Worm (Caenorhabditis elegans) whole organism, L4 larva: Measurements from ENCODE around the gene nfm-1.
A peak's percentile ranks its signal among the peaks of the same experiment; 100 is the strongest.

Experiments used
- T20F7.1 ChIP-seq: fragments of 200-800 bp; sonication (Bioruptor generic); optimal IDR thresholded peaks from 2 replicates; lab custom pipeline; 2018; ENCODE audit warnings: mild to moderate bottlenecking, missing genetic modification characterization, missing compliant biosample characterization
- ZK337.2 ChIP-seq: fragments of 200-800 bp; sonication (Bioruptor generic); IDR thresholded peaks from 2 replicates; pipeline ENCODE4 v1.3.6; 2022; ENCODE audit warnings: missing genetic modification reagents, missing genetic modification characterization, missing compliant biosample characterization
- aha-1 ChIP-seq: fragments of 150-350 bp; peaks from one replicate; lab custom pipeline; 2014; ENCODE audit warnings: missing biosample characterization, missing genetic modification characterization
- ceh-20 ChIP-seq: fragments of 200-800 bp; sonication (Bioruptor generic); IDR thresholded peaks from 2 replicates; pipeline ENCODE4 v1.3.6; 2022; ENCODE audit warnings: missing genetic modification reagents, missing genetic modification characterization, missing compliant biosample characterization
- ceh-28 ChIP-seq: fragments of 150-350 bp; optimal IDR thresholded peaks from 2 replicates; lab custom pipeline; 2014; ENCODE audit warnings: missing biosample characterization, missing genetic modification reagents, missing genetic modification characterization
- ceh-82 ChIP-seq: sonication (generic microtip); optimal IDR thresholded peaks from 2 replicates; lab custom pipeline; 2017; ENCODE audit warnings: missing biosample characterization, missing genetic modification characterization
- cey-2 ChIP-seq: sonication (generic microtip); optimal IDR thresholded peaks from 3 replicates; lab custom pipeline; 2017; ENCODE audit warnings: missing genetic modification characterization, mild to moderate bottlenecking, missing compliant biosample characterization, antibody characterized with exemption, borderline replicate concordance; ENCODE audit not compliant: insufficient read depth
- daf-16 ChIP-seq, 3 experiments: sonication (generic microtip); optimal IDR thresholded peaks; 2 replicates each; lab custom pipeline; 2016 to 2017; ENCODE audit warnings: missing genetic modification characterization in 3 of 3, missing genetic modification reagents in 3 of 3, mild to moderate bottlenecking in 2 of 3, missing compliant biosample characterization in 2 of 3, missing biosample characterization in 1 of 3, moderate library complexity in 1 of 3
- daf-8 ChIP-seq: fragments of 200-800 bp; sonication (Bioruptor generic); IDR thresholded peaks from 2 replicates; pipeline ENCODE4 v1.3.6; 2022; ENCODE audit warnings: missing genetic modification characterization, missing compliant biosample characterization
- dmd-6 ChIP-seq: fragments of 200-800 bp; sonication (Bioruptor generic); IDR thresholded peaks from 2 replicates; pipeline ENCODE4 v1.3.6; 2022; ENCODE audit warnings: missing genetic modification reagents, missing genetic modification characterization, missing compliant biosample characterization
- dmd-9 ChIP-seq: fragments of 200-800 bp; sonication (Bioruptor generic); IDR thresholded peaks from 2 replicates; pipeline ENCODE4 v1.3.6; 2022; ENCODE audit warnings: missing genetic modification reagents, missing genetic modification characterization, missing compliant biosample characterization
- dve-1 ChIP-seq: sonication (generic microtip); optimal IDR thresholded peaks from 2 replicates; lab custom pipeline; 2017; ENCODE audit warnings: antibody characterized with exemption, mild to moderate bottlenecking, missing genetic modification characterization, missing compliant biosample characterization; ENCODE audit not compliant: insufficient read depth
- fkh-10 ChIP-seq: fragments of 150-350 bp; optimal IDR thresholded peaks from 2 replicates; lab custom pipeline; 2014; ENCODE audit warnings: missing biosample characterization, missing genetic modification reagents, missing genetic modification characterization
- fos-1 ChIP-seq: fragments of 150-350 bp; optimal IDR thresholded peaks from 2 replicates; lab custom pipeline; 2014; ENCODE audit warnings: missing biosample characterization, missing genetic modification characterization
- gei-8 ChIP-seq: fragments of 200-800 bp; sonication (Bioruptor generic); optimal IDR thresholded peaks from 2 replicates; lab custom pipeline; 2018; ENCODE audit warnings: mild to moderate bottlenecking, missing genetic modification characterization, missing compliant biosample characterization
- hif-1 ChIP-seq, 2 experiments: sonication (generic microtip); optimal IDR thresholded peaks; 2 replicates each; lab custom pipeline; 2016 to 2017; ENCODE audit warnings: missing compliant biosample characterization in 2 of 2, missing genetic modification characterization in 2 of 2, missing genetic modification reagents in 2 of 2, missing genotype in 2 of 2, mild to moderate bottlenecking in 1 of 2
- hlh-11 ChIP-seq: fragments of 200-800 bp; sonication (Bioruptor generic); optimal IDR thresholded peaks from 2 replicates; lab custom pipeline; 2018; ENCODE audit warnings: mild to moderate bottlenecking, missing genetic modification characterization, missing compliant biosample characterization
- hlh-30 ChIP-seq: sonication (generic microtip); optimal IDR thresholded peaks from 2 replicates; lab custom pipeline; 2017; ENCODE audit warnings: antibody characterized with exemption, mild to moderate bottlenecking, missing genetic modification characterization, missing compliant biosample characterization; ENCODE audit not compliant: insufficient read depth
- hmg-1.1 ChIP-seq: fragments of 200-800 bp; sonication (Bioruptor generic); IDR thresholded peaks from 2 replicates; pipeline ENCODE4 v1.3.6; 2022; ENCODE audit warnings: missing genetic modification reagents, missing genetic modification characterization, missing compliant biosample characterization
- lin-39 ChIP-seq: fragments of 150-350 bp; optimal IDR thresholded peaks from 2 replicates; lab custom pipeline; 2014; ENCODE audit warnings: missing biosample characterization, missing genetic modification reagents, missing genetic modification characterization
- lsy-2 ChIP-seq, 2 experiments: fragments of 150-350 bp in 1 of 2; sonication (generic microtip) in 1 of 2; optimal IDR thresholded peaks; 2 replicates each; lab custom pipeline; 2014 to 2017; ENCODE audit warnings: missing biosample characterization in 2 of 2, missing genetic modification characterization in 2 of 2
- mdl-1 ChIP-seq, 2 experiments: fragments of 150-350 bp in 1 of 2; sonication (generic microtip) in 1 of 2; optimal IDR thresholded peaks; 2 replicates each; lab custom pipeline; 2014 to 2017; ENCODE audit warnings: missing biosample characterization in 2 of 2, missing genetic modification characterization in 2 of 2
- mdt-29 ChIP-seq: fragments of 200-800 bp; sonication (Bioruptor generic); IDR thresholded peaks from 2 replicates; pipeline ENCODE4 v1.3.6; 2022; ENCODE audit warnings: missing genetic modification reagents, missing genetic modification characterization, missing compliant biosample characterization
- mep-1 ChIP-seq: fragments of 150-350 bp; sonication (generic microtip); optimal IDR thresholded peaks from 3 replicates; lab custom pipeline; 2014; ENCODE audit warnings: missing biosample characterization, missing genetic modification characterization
- mes-2 ChIP-seq: sonication (generic microtip); optimal IDR thresholded peaks from 2 replicates; lab custom pipeline; 2016; ENCODE audit warnings: missing genotype, mild to moderate bottlenecking, missing genetic modification characterization, missing compliant biosample characterization; ENCODE audit not compliant: poor library complexity, severe bottlenecking
- mxl-3 ChIP-seq: fragments of 200-800 bp; sonication (Bioruptor generic); optimal IDR thresholded peaks from 2 replicates; lab custom pipeline; 2018; ENCODE audit warnings: mild to moderate bottlenecking, missing genetic modification characterization, missing compliant biosample characterization
- nhr-11 ChIP-seq: fragments of 150-350 bp; optimal IDR thresholded peaks from 2 replicates; lab custom pipeline; 2014; ENCODE audit warnings: missing biosample characterization, missing genetic modification characterization
- nhr-237 ChIP-seq: sonication (generic microtip); optimal IDR thresholded peaks from 2 replicates; lab custom pipeline; 2017; ENCODE audit warnings: missing biosample characterization, missing genetic modification characterization
- nhr-28 ChIP-seq: fragments of 150-350 bp; optimal IDR thresholded peaks from 2 replicates; lab custom pipeline; 2014; ENCODE audit warnings: missing biosample characterization, missing genetic modification characterization
- nhr-42 ChIP-seq: fragments of 200-800 bp; sonication (Bioruptor generic); IDR thresholded peaks from 2 replicates; pipeline ENCODE4 v1.3.6; 2022; ENCODE audit warnings: missing genetic modification characterization, missing compliant biosample characterization
- nhr-48 ChIP-seq: sonication (generic microtip); optimal IDR thresholded peaks from 2 replicates; lab custom pipeline; 2016; ENCODE audit warnings: mild to moderate bottlenecking, missing genetic modification characterization, missing compliant biosample characterization
- nhr-6 ChIP-seq: fragments of 150-350 bp; optimal IDR thresholded peaks from 2 replicates; lab custom pipeline; 2014; ENCODE audit warnings: missing biosample characterization, missing genetic modification characterization
- pha-4 ChIP-seq, 2 experiments: fragments of 150-350 bp in 1 of 2; fragments of 200-800 bp in 1 of 2; sonication (Bioruptor generic) in 1 of 2; IDR thresholded peaks in 1 of 2; optimal IDR thresholded peaks in 1 of 2; 2 replicates each; pipeline versions ENCODE4 v1.3.6 to Lab custom; 2014 to 2022; ENCODE audit warnings: missing genetic modification characterization in 2 of 2, missing genetic modification reagents in 2 of 2, missing biosample characterization in 1 of 2, missing compliant biosample characterization in 1 of 2
- php-3 ChIP-seq: fragments of 200-800 bp; sonication (Bioruptor generic); IDR thresholded peaks from 2 replicates; pipeline ENCODE4 v1.3.6; 2022; ENCODE audit warnings: missing genetic modification reagents, missing genetic modification characterization, missing compliant biosample characterization
- sdz-12 ChIP-seq: fragments of 200-800 bp; sonication (Bioruptor generic); optimal IDR thresholded peaks from 2 replicates; lab custom pipeline; 2018; ENCODE audit warnings: mild to moderate bottlenecking, missing genetic modification characterization, missing compliant biosample characterization
- unc-130 ChIP-seq: sonication (generic microtip); optimal IDR thresholded peaks from 2 replicates; lab custom pipeline; 2016; ENCODE audit warnings: missing genetic modification reagents, missing genetic modification characterization, missing compliant biosample characterization
- unc-62 ChIP-seq, 3 experiments: fragments of 150-350 bp in 1 of 3; sonication (generic microtip); optimal IDR thresholded peaks in 2 of 3; peaks in 1 of 3; 1 replicate in 1 of 3; 2 replicates in 2 of 3; lab custom pipeline; 2014 to 2017; ENCODE audit warnings: missing biosample characterization in 3 of 3, missing genetic modification characterization in 3 of 3, missing genetic modification reagents in 3 of 3, missing genotype in 1 of 3
- zfp-2 ChIP-seq: sonication (generic microtip); optimal IDR thresholded peaks from 2 replicates; lab custom pipeline; 2016; ENCODE audit warnings: mild to moderate bottlenecking, missing genetic modification characterization, missing compliant biosample characterization

The nfm-1 gene

ce11 chrIII:6141532-6141931, 17.7 kb upstream of the nfm-1 start:
- TF ChIP-seq ceh-20 (GFP tag; lab: Robert Waterston, UW) = peak; percentile 37; the same call in 1 of the 2 replicates
- TF ChIP-seq pha-4 (GFP tag; IDR thresholded peaks at IDR 0.05; lab: Robert Waterston, UW) = 0 out of 2 replicates have a peak, but pooled peaks have one; percentile 10
- TF ChIP-seq pha-4 (tag; optimal IDR thresholded peaks at IDR 0.05; lab: Kevin White, UChicago) = no peak
- no peak for TF ChIP-seq php-3 (GFP tag; lab: Robert Waterston, UW)
- no peak for TF ChIP-seq fos-1 (tag; lab: Kevin White, UChicago)
- TF ChIP-seq lsy-2 (tag; optimal IDR thresholded peaks at IDR 0.05; lab: Kevin White, UChicago) = peak in 1 of 2 experiments; percentile 33
- peak; percentile 48 for TF ChIP-seq fkh-10 (GFP tag; lab: Kevin White, UChicago)
- no peak for TF ChIP-seq nhr-6 (tag; lab: Kevin White, UChicago)
- TF ChIP-seq unc-62 (GFP tag; optimal IDR thresholded peaks at IDR 0.05 in 1 of 2; lab: Kevin White, UChicago) = peak in 1 of 2 experiments; percentile 2
- no peak for TF ChIP-seq unc-62 (tag; optimal IDR thresholded peaks at IDR 0.05; lab: Kevin White, UChicago)
- TF ChIP-seq aha-1 (tag; lab: Kevin White, UChicago) = peak; percentile 99

ce11 chrIII:6144390-6144962, 14.8 kb upstream of the nfm-1 start:
- TF ChIP-seq php-3 (GFP tag; lab: Robert Waterston, UW) (no peak), lsy-2 (tag; optimal IDR thresholded peaks at IDR 0.05; lab: Kevin White, UChicago) (peak in 1 of 2 experiments; percentile 26), nhr-11 (tag; lab: Kevin White, UChicago) (peak; percentile 81), T20F7.1 (GFP tag; lab: Kevin White, UChicago) (no peak), dmd-6 (GFP tag; lab: Robert Waterston, UW) (no peak; the same call in 1 of the 2 replicates), ceh-82 (tag; lab: Kevin White, UChicago) (no peak), hlh-30 (tag; lab: Kevin White, UChicago) (peak; percentile 80), cey-2 (tag; lab: Kevin White, UChicago) (peak; percentile 60), nhr-48 (tag; lab: Kevin White, UChicago) (peak; percentile 60), lin-39 (tag; lab: Kevin White, UChicago) (no peak), unc-62 (GFP tag; optimal IDR thresholded peaks at IDR 0.05 in 1 of 2; lab: Kevin White, UChicago) (peak in 1 of 2 experiments; percentile 78), unc-62 (tag; optimal IDR thresholded peaks at IDR 0.05; lab: Kevin White, UChicago) (no peak), nhr-42 (no peak), hlh-11 (tag; lab: Kevin White, UChicago) (peak; percentile 22), ceh-28 (no peak), aha-1 (tag; lab: Kevin White, UChicago) (no peak), mdl-1 (tag; optimal IDR thresholded peaks at IDR 0.05; lab: Kevin White, UChicago) (peak in 1 of 2 experiments; percentile 73), ZK337.2 (GFP tag; lab: Robert Waterston, UW) (no peak), nhr-6 (tag; lab: Kevin White, UChicago) (no peak), zfp-2 (no peak), daf-8 (GFP tag; lab: Robert Waterston, UW) (no peak), mep-1 (tag; lab: Kevin White, UChicago) (no peak), nhr-28 (tag; lab: Kevin White, UChicago) (peak; percentile 56)

DNA sequence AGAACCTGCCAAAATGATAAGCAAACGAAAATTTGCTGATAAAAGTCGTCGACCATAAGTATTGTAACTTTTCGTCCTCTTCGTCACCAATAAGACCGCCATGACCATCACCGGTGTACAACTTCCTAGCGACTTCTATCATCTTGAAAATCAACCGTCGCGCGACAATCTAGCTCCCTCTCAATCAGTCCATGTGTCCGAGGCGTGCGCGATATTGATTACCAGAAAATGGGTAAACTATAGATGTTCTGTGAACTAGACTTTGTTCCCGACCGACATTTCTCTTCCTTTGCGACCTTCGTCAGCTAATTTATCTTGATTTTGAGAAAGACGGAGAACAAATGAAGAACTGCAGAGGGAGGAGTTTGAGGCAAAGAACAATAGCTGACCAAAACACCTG, 13.9 kb upstream of the nfm-1 start:
- TF ChIP-seq ZK337.2 (GFP tag; lab: Robert Waterston, UW) (no peak), dmd-6 (GFP tag; lab: Robert Waterston, UW) (peak; percentile 48; the same call in 1 of the 2 replicates), sdz-12 (GFP tag; lab: Kevin White, UChicago) (no peak), nhr-48 (tag; lab: Kevin White, UChicago) (peak; percentile 23), nhr-28 (tag; lab: Kevin White, UChicago) (peak; percentile 1), dve-1 (peak; percentile 28), mxl-3 (peak; percentile 60), mdt-29 (no peak), hlh-11 (tag; lab: Kevin White, UChicago) (peak; percentile 54), lsy-2 (tag; optimal IDR thresholded peaks at IDR 0.05; lab: Kevin White, UChicago) (peak in 1 of 2 experiments; percentile 40), aha-1 (tag; lab: Kevin White, UChicago) (peak; percentile 84)

DNA sequence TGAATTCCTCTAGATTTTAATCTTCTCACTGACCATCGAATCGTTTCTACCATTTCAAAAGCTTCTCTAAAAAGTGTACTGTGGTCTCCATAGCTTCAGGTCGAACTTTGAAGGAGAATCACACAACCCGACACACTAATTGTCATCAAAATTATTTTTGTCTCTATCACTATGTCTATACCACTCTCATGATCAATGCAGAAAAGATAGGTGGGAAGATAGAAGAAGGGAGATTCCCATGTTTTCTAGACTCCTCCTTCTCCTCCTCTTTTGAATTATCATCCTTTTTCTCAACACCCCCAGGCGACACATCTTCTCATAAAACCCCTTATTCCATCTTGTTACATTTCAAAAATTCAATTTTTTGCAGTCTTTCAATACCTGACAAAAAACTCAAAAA, 13.4 kb upstream of the nfm-1 start, which contains the start of gene Y42G9A.3:
Gene Y42G9A.3 (plus strand): TSS at position 363 of the 400 bp plus-strand sequence.
- TF ChIP-seq nhr-237 (tag; lab: Kevin White, UChicago) = no peak
- peak; percentile 5 for TF ChIP-seq mxl-3
- TF ChIP-seq hlh-30 (tag; lab: Kevin White, UChicago) = peak; percentile 38
- no peak for TF ChIP-seq dmd-9 (GFP tag; lab: Robert Waterston, UW)
- TF ChIP-seq daf-16 (GFP tag; optimal IDR thresholded peaks at IDR 0.05; lab: Kevin White, UChicago) = no peak
- TF ChIP-seq daf-16 (tag; optimal IDR thresholded peaks at IDR 0.05; lab: Kevin White, UChicago) = peak; percentile 30
- TF ChIP-seq mep-1 (tag; lab: Kevin White, UChicago) = no peak
- TF ChIP-seq hif-1 (tag; optimal IDR thresholded peaks at IDR 0.05; lab: Kevin White, UChicago) = no peak
- no peak for TF ChIP-seq gei-8 (GFP tag; lab: Kevin White, UChicago)
- TF ChIP-seq hmg-1.1 = no peak
- no peak for TF ChIP-seq unc-130 (GFP tag; lab: Kevin White, UChicago)
- no peak for TF ChIP-seq mes-2 (tag; lab: Kevin White, UChicago)
- TF ChIP-seq nhr-28 (tag; lab: Kevin White, UChicago) = peak; percentile 53
- TF ChIP-seq dmd-6 (GFP tag; lab: Robert Waterston, UW) = peak; percentile 45; the same call in 1 of the 2 replicates
- TF ChIP-seq mdl-1 (tag; optimal IDR thresholded peaks at IDR 0.05; lab: Kevin White, UChicago) = no peak
- no peak for TF ChIP-seq ceh-28
